Worm (Caenorhabditis elegans): ENCODE data around the gene bra-2.

- no peak for TF ChIP-seq lin-13 (GFP tag; optimal IDR thresholded peaks at IDR 0.05)
- TF ChIP-seq ama-1 (optimal IDR thresholded peaks at IDR 0.05): no peak
- no peak for TF ChIP-seq unc-62 (GFP tag; optimal IDR thresholded peaks at IDR 0.05)
- no peak for TF ChIP-seq unc-39 (tag; optimal IDR thresholded peaks at IDR 0.05)
- no peak for TF ChIP-seq nhr-25 (tag; optimal IDR thresholded peaks at IDR 0.05)
These were observed 30.2 kb upstream of the bra-2 start for ce11 chrIII:880840-881239.
